Worm (Caenorhabditis elegans) whole organism, young adult: ENCODE results near the gene ZC204.6.

Experiments used
- F10E7.11 ChIP-seq: sonication (generic microtip); optimal IDR thresholded peaks from 2 replicates; lab custom pipeline; 2017; ENCODE audit warnings: mild to moderate bottlenecking, missing genetic modification characterization, moderate library complexity, missing compliant biosample characterization
- aptf-2 ChIP-seq: fragments of 200-800 bp; sonication (Bioruptor generic); conservative IDR thresholded peaks from 2 replicates; pipeline ENCODE4 v1.3.6; 2022; ENCODE audit warnings: missing genetic modification reagents, missing genetic modification characterization, missing compliant biosample characterization
- gei-17 ChIP-seq: fragments of 200-800 bp; sonication (Bioruptor generic); optimal IDR thresholded peaks from 2 replicates; lab custom pipeline; 2018; ENCODE audit warnings: mild to moderate bottlenecking, missing genetic modification characterization, missing compliant biosample characterization
- lag-1 ChIP-seq: fragments of 200-800 bp; sonication (Bioruptor generic); IDR thresholded peaks from 2 replicates; pipeline ENCODE4 v1.3.6; 2022; ENCODE audit warnings: missing genetic modification reagents, missing genetic modification characterization, missing compliant biosample characterization
- mel-28 ChIP-seq: sonication (generic microtip); optimal IDR thresholded peaks from 2 replicates; lab custom pipeline; 2016; ENCODE audit warnings: borderline replicate concordance, mild to moderate bottlenecking, missing genetic modification characterization, missing compliant biosample characterization
- nfya-1 ChIP-seq: sonication (generic microtip); optimal IDR thresholded peaks from 2 replicates; lab custom pipeline; 2017; ENCODE audit warnings: antibody characterized with exemption, missing compliant biosample characterization, missing genetic modification characterization, borderline replicate concordance; ENCODE audit not compliant: insufficient read depth
- nfya-2 ChIP-seq: fragments of 200-800 bp; sonication (Bioruptor generic); IDR thresholded peaks from 2 replicates; pipeline ENCODE4 v1.3.6; 2022; ENCODE audit warnings: missing genetic modification reagents, missing genetic modification characterization, missing compliant biosample characterization
- pbrm-1 ChIP-seq: fragments of 200-800 bp; sonication (Bioruptor generic); IDR thresholded peaks from 2 replicates; pipeline ENCODE4 v1.3.6; 2022; ENCODE audit warnings: missing genetic modification reagents, missing genetic modification characterization, missing compliant biosample characterization
- unc-62 ChIP-seq: fragments of 150-350 bp; optimal IDR thresholded peaks from 2 replicates; lab custom pipeline; 2014; ENCODE audit warnings: missing biosample characterization, missing genetic modification reagents, missing genetic modification characterization
- ztf-3 ChIP-seq: fragments of 200-800 bp; sonication (Bioruptor generic); optimal IDR thresholded peaks from 2 replicates; lab custom pipeline; 2018; ENCODE audit warnings: mild to moderate bottlenecking, missing genetic modification characterization, missing compliant biosample characterization

DNA sequence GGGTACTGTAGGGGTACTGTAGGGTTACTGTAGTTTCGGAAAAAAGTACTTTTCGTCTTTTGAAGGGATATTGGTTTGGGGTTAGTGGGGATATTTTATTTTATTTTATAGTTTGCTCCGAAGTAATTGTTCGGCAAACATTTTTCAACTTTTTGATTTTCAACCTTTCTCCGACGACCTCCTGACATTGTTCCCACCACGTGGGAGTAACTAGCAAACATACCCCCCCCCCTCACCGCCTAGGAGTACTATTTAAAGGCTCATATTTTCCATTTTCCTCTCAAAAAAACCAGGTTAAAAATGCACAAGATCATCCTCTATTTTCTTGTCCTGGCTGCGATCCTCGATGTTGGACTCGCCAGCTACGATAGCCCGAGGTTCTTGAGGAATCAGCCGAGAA is 21.4 kb upstream of the ZC204.6 start, which contains the start of gene srlf-29:
- TF ChIP-seq F10E7.11 (tag; lab: Kevin White, UChicago) (no peak), aptf-2 (GFP tag; lab: Robert Waterston, UW) (no peak), pbrm-1 (no peak), mel-28 (no peak), ztf-3 (GFP tag; lab: Kevin White, UChicago) (no peak), unc-62 (GFP tag; lab: Kevin White, UChicago) (no peak), nfya-1 (no peak), gei-17 (no peak), nfya-2 (GFP tag; lab: Robert Waterston, UW) (no peak), lag-1 (no peak)
